Fruit fly (Drosophila melanogaster): Measurements from ENCODE around the gene CG17681.

DNA sequence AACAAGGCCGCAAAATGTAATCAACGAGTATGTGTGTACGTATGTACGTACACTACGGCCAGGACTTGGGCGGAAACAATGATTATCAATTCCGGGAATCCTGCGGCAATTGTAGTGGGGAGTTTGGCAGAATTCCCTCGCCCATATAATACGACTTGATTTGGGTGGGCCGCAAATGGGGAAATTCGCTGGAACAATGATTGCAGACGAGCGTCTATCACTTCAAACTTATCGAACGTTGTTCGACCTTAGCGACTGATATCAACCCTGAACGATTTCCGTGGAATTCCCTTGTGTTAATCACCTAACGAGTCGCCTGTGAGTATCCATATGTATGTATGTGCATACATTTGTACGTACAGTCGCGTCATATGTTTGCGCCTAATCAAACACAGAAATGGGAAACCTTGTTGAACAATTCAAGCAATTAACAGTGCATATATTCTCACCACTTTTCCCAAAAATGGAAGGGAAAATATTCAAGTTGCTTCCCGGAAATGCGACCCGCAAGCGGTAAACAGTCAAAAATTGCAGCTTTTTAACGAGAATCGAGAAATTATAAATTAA, 8.6 kb upstream of the CG17681 start:
- TF ChIP-seq psq (optimal IDR thresholded peaks at IDR 0.05) = no peak
- TF ChIP-seq insv (optimal IDR thresholded peaks at IDR 0.05) = no peak
- no peak for TF ChIP-seq h (optimal IDR thresholded peaks at IDR 0.05)

Data from Kc167 (cell line).